Worm (Caenorhabditis elegans): ENCODE results near the gene spt-4.

Gene spt-4

ce11 chrIII:30399-30798 lies 39.2 kb downstream of the spt-4 start (continued):
- TF ChIP-seq Y55F3AM.14 (GFP tag; optimal IDR thresholded peaks at IDR 0.05) (peak; percentile 30), nhr-237 (tag; optimal IDR thresholded peaks at IDR 0.05) (no peak), ceh-82 (tag; optimal IDR thresholded peaks at IDR 0.05) (no peak), ztf-4 (tag; optimal IDR thresholded peaks at IDR 0.05) (no peak), gmeb-1 (tag; optimal IDR thresholded peaks at IDR 0.05) (no peak), unc-39 (tag; optimal IDR thresholded peaks at IDR 0.05) (no peak), zag-1 (tag; optimal IDR thresholded peaks at IDR 0.05) (peak; percentile 27), sma-3 (GFP tag; optimal IDR thresholded peaks at IDR 0.05) (no peak), peb-1 (tag; optimal IDR thresholded peaks at IDR 0.05) (no peak), aly-2 (tag; optimal IDR thresholded peaks at IDR 0.05) (no peak)

ce11 chrIII:29626-30025 lies 39.9 kb downstream of the spt-4 start:
- no peak for TF ChIP-seq lin-39 (tag; optimal IDR thresholded peaks at IDR 0.05)
- no peak for TF ChIP-seq blmp-1 (tag; optimal IDR thresholded peaks at IDR 0.05; ENCODE audit: insufficient read depth)
- TF ChIP-seq fos-1 (tag; optimal IDR thresholded peaks at IDR 0.05), result no peak
- TF ChIP-seq F13H6.1 (tag; optimal IDR thresholded peaks at IDR 0.05), result no peak
- no peak for TF ChIP-seq nhr-77 (tag; optimal IDR thresholded peaks at IDR 0.05)
- TF ChIP-seq mab-5 (tag; optimal IDR thresholded peaks at IDR 0.05), result no peak

ce11 chrIII:28841-29240 lies 40.7 kb downstream of the spt-4 start:
- TF ChIP-seq ztf-11 (tag; optimal IDR thresholded peaks at IDR 0.05), result no peak
- TF ChIP-seq elt-3 (tag; optimal IDR thresholded peaks at IDR 0.05), result no peak
- TF ChIP-seq egl-27 (tag; optimal IDR thresholded peaks at IDR 0.05), result no peak
- TF ChIP-seq nhr-6 (tag; optimal IDR thresholded peaks at IDR 0.05), result no peak
- TF ChIP-seq elt-1 (tag; optimal IDR thresholded peaks at IDR 0.05), result no peak
- no peak for TF ChIP-seq lsy-2 (tag; optimal IDR thresholded peaks at IDR 0.05)
- no peak for TF ChIP-seq sem-4 (tag; optimal IDR thresholded peaks at IDR 0.05)
- TF ChIP-seq sma-9 (GFP tag; optimal IDR thresholded peaks at IDR 0.05), result no peak
- TF ChIP-seq sma-9 (tag; optimal IDR thresholded peaks at IDR 0.05), result no peak
- no peak for TF ChIP-seq F13H6.1 (tag; optimal IDR thresholded peaks at IDR 0.05)
- TF ChIP-seq R02D3.7 (tag; optimal IDR thresholded peaks at IDR 0.05), result no peak
- TF ChIP-seq mbf-1 (tag; optimal IDR thresholded peaks at IDR 0.05), result no peak
- no peak for TF ChIP-seq ztf-4 (tag; optimal IDR thresholded peaks at IDR 0.05)
- no peak for TF ChIP-seq gmeb-1 (tag; optimal IDR thresholded peaks at IDR 0.05)
- no peak for TF ChIP-seq crh-2 (tag; optimal IDR thresholded peaks at IDR 0.05)
- no peak for TF ChIP-seq aly-2 (tag; optimal IDR thresholded peaks at IDR 0.05)

- no peak for TF ChIP-seq ztf-4 (tag; optimal IDR thresholded peaks at IDR 0.05)
- no peak for TF ChIP-seq blmp-1 (tag; optimal IDR thresholded peaks at IDR 0.05; ENCODE audit: insufficient read depth)
- no peak for TF ChIP-seq lin-13 (GFP tag; optimal IDR thresholded peaks at IDR 0.05)
- no peak for TF ChIP-seq peb-1 (tag; optimal IDR thresholded peaks at IDR 0.05)
- no peak for TF ChIP-seq unc-39 (tag; optimal IDR thresholded peaks at IDR 0.05)
- TF ChIP-seq aly-2 (tag; optimal IDR thresholded peaks at IDR 0.05), result no peak
- TF ChIP-seq elt-1 (tag; optimal IDR thresholded peaks at IDR 0.05), result no peak
- TF ChIP-seq mbf-1 (tag; optimal IDR thresholded peaks at IDR 0.05), result no peak
- TF ChIP-seq nhr-237 (tag; optimal IDR thresholded peaks at IDR 0.05), result no peak
- TF ChIP-seq nhr-6 (tag; optimal IDR thresholded peaks at IDR 0.05), result no peak
- no peak for TF ChIP-seq nhr-77 (tag; optimal IDR thresholded peaks at IDR 0.05)
- TF ChIP-seq ama-1 (optimal IDR thresholded peaks at IDR 0.05), result no peak
- TF ChIP-seq mdl-1 (tag; optimal IDR thresholded peaks at IDR 0.05), result no peak
- no peak for TF ChIP-seq R02D3.7 (tag; optimal IDR thresholded peaks at IDR 0.05)
- no peak for TF ChIP-seq egl-27 (tag; optimal IDR thresholded peaks at IDR 0.05)
- TF ChIP-seq mab-5 (tag; optimal IDR thresholded peaks at IDR 0.05), result no peak
- TF ChIP-seq lin-39 (tag; optimal IDR thresholded peaks at IDR 0.05), result no peak
These were observed 42.1 kb downstream of the spt-4 start for ce11 chrIII:27341-27947.

ce11 chrIII:25582-25996 lies 44.0 kb downstream of the spt-4 start:
- no peak for TF ChIP-seq ztf-1 (GFP tag; conservative IDR thresholded peaks at IDR 0.05)
- TF ChIP-seq lsy-2 (tag; optimal IDR thresholded peaks at IDR 0.05), result peak; percentile 44 to 70
- TF ChIP-seq Y55F3AM.14 (GFP tag; optimal IDR thresholded peaks at IDR 0.05), result peak; percentile 11
- TF ChIP-seq crh-2 (tag; optimal IDR thresholded peaks at IDR 0.05), result peak; percentile 54
- TF ChIP-seq lin-13 (GFP tag; optimal IDR thresholded peaks at IDR 0.05), result peak; percentile 62
- peak; percentile 88 for TF ChIP-seq unc-55 (GFP tag; optimal IDR thresholded peaks at IDR 0.05)
- TF ChIP-seq sma-9 (GFP tag; optimal IDR thresholded peaks at IDR 0.05), result peak; percentile 87
- no peak for TF ChIP-seq sma-9 (tag; optimal IDR thresholded peaks at IDR 0.05)
- TF ChIP-seq ceh-16 (tag; optimal IDR thresholded peaks at IDR 0.05), result no peak
- peak; percentile 47 for TF ChIP-seq ztf-4 (tag; optimal IDR thresholded peaks at IDR 0.05)
- no peak for TF ChIP-seq nhr-77 (tag; optimal IDR thresholded peaks at IDR 0.05)
- peak; percentile 77 for TF ChIP-seq F13H6.1 (tag; optimal IDR thresholded peaks at IDR 0.05)
- peak; percentile 22 for TF ChIP-seq fos-1 (tag; optimal IDR thresholded peaks at IDR 0.05)
- TF ChIP-seq mbf-1 (tag; optimal IDR thresholded peaks at IDR 0.05), result no peak
- peak; percentile 17 for TF ChIP-seq ceh-82 (tag; optimal IDR thresholded peaks at IDR 0.05)
- TF ChIP-seq egl-27 (tag; optimal IDR thresholded peaks at IDR 0.05), result peak; percentile 59
- no peak for TF ChIP-seq nhr-23 (tag; optimal IDR thresholded peaks at IDR 0.05)
- TF ChIP-seq lin-11 (tag; optimal IDR thresholded peaks at IDR 0.05), result peak; percentile 86
- peak; percentile 32 for TF ChIP-seq mab-5 (tag; optimal IDR thresholded peaks at IDR 0.05)
- TF ChIP-seq mdl-1 (tag; optimal IDR thresholded peaks at IDR 0.05), result peak; percentile 72 to 85
- peak; percentile 33 for TF ChIP-seq nhr-21 (tag; optimal IDR thresholded peaks at IDR 0.05)
- TF ChIP-seq peb-1 (tag; optimal IDR thresholded peaks at IDR 0.05), result no peak
- TF ChIP-seq zag-1 (tag; optimal IDR thresholded peaks at IDR 0.05), result peak; percentile 74
- TF ChIP-seq nhr-129 (tag; optimal IDR thresholded peaks at IDR 0.05), result peak; percentile 75
- peak; percentile 79 for TF ChIP-seq C34F6.9 (tag; optimal IDR thresholded peaks at IDR 0.05)
- TF ChIP-seq nhr-6 (tag; optimal IDR thresholded peaks at IDR 0.05), result peak; percentile 39
- no peak for TF ChIP-seq unc-62 (GFP tag; optimal IDR thresholded peaks at IDR 0.05)
